Fruit fly (Drosophila melanogaster) whole organism, embryonic: ENCODE data around the gene CG4896.
A peak's percentile ranks its signal among the peaks of the same experiment; 100 is the strongest.

ENCODE experiments used
- Abd-B ChIP-seq: fragments of 200-800 bp; sonication (Bioruptor generic); optimal IDR thresholded peaks from 2 replicates; lab custom pipeline; 2018; ENCODE audit warnings: missing biosample characterization, mild to moderate bottlenecking, missing genetic modification characterization, moderate library complexity
- Atf-2 ChIP-seq: fragments of 200-800 bp; sonication (Bioruptor generic); optimal IDR thresholded peaks from 2 replicates; lab custom pipeline; 2016; ENCODE audit warnings: missing biosample characterization, missing genetic modification characterization
- Atf3 ChIP-seq: fragments of 200-800 bp; sonication (Bioruptor generic); optimal IDR thresholded peaks from 3 replicates; lab custom pipeline; 2016; ENCODE audit warnings: missing biosample characterization, missing genetic modification characterization
- Bgb ChIP-seq: fragments of 200-800 bp; sonication (Bioruptor generic); IDR thresholded peaks from 2 replicates; pipeline ENCODE4 v1.3.6; 2022; ENCODE audit warnings: missing biosample characterization, missing genetic modification characterization; ENCODE audit not compliant: partially characterized antibody
- CG12104 ChIP-seq: fragments of 200-800 bp; sonication (Bioruptor generic); optimal IDR thresholded peaks from 3 replicates; lab custom pipeline; 2016; ENCODE audit warnings: missing biosample characterization, missing genetic modification characterization
- CG18619 ChIP-seq: fragments of 200-800 bp; sonication (Bioruptor generic); optimal IDR thresholded peaks from 3 replicates; lab custom pipeline; 2017; ENCODE audit warnings: missing biosample characterization, mild to moderate bottlenecking, missing genetic modification characterization
- CG34224 ChIP-seq: fragments of 200-800 bp; sonication (Bioruptor generic); IDR thresholded peaks from 3 replicates; pipeline ENCODE4 v1.3.6; 2022; ENCODE audit warnings: missing biosample characterization, missing genetic modification characterization; ENCODE audit not compliant: partially characterized antibody
- CG3847 ChIP-seq: fragments of 200-800 bp; sonication (Bioruptor generic); IDR thresholded peaks from 2 replicates; pipeline ENCODE4 v1.3.6; 2022; ENCODE audit warnings: missing biosample characterization, missing genetic modification characterization
- CG4424 ChIP-seq: fragments of 200-800 bp; sonication (Bioruptor generic); optimal IDR thresholded peaks from 3 replicates; lab custom pipeline; 2016; ENCODE audit warnings: missing biosample characterization, missing genetic modification characterization
- CG6854 ChIP-seq: fragments of 200-800 bp; sonication (Bioruptor generic); optimal IDR thresholded peaks from 3 replicates; lab custom pipeline; 2017; ENCODE audit warnings: missing biosample characterization, mild to moderate bottlenecking, missing genetic modification characterization
- CG8388 ChIP-seq: fragments of 200-800 bp; sonication (Bioruptor generic); optimal IDR thresholded peaks from 2 replicates; lab custom pipeline; 2019; ENCODE audit warnings: missing biosample characterization, mild to moderate bottlenecking, missing genetic modification characterization, moderate library complexity
- CG9797 ChIP-seq: fragments of 200-800 bp; sonication (Bioruptor generic); optimal IDR thresholded peaks from 3 replicates; lab custom pipeline; 2018; ENCODE audit warnings: missing biosample characterization, mild to moderate bottlenecking, missing genetic modification characterization
- Dref ChIP-seq: fragments of 200-800 bp; sonication (Bioruptor generic); IDR thresholded peaks from 2 replicates; pipeline ENCODE4 v1.3.6; 2022; ENCODE audit warnings: missing biosample characterization, missing genetic modification characterization
- Gug ChIP-seq: fragments of 200-800 bp; sonication (Bioruptor generic); IDR thresholded peaks from 4 replicates; pipeline ENCODE4 v1.3.6; 2022; ENCODE audit warnings: missing biosample characterization, missing genetic modification characterization
- HLH4C ChIP-seq: fragments of 200-800 bp; sonication (Bioruptor generic); IDR thresholded peaks from 3 replicates; pipeline ENCODE4 v1.3.6; 2022; ENCODE audit warnings: missing biosample characterization, missing genetic modification characterization; ENCODE audit not compliant: partially characterized antibody
- HLHmδ ChIP-seq: fragments of 200-800 bp; sonication (Bioruptor generic); optimal IDR thresholded peaks from 2 replicates; lab custom pipeline; 2018; ENCODE audit warnings: missing biosample characterization, mild to moderate bottlenecking, missing genetic modification characterization, moderate library complexity
- Hr78 ChIP-seq, 2 experiments: fragments of 200-800 bp in 1 of 2; fragments of >200 bp in 1 of 2; sonication (Bioruptor generic) in 1 of 2; optimal IDR thresholded peaks; 2 replicates each; lab custom pipeline; 2017 to 2019; ENCODE audit warnings: missing biosample characterization in 2 of 2, missing genetic modification characterization in 2 of 2, mild to moderate bottlenecking in 1 of 2, moderate library complexity in 1 of 2
- Hsf ChIP-seq: fragments of 200-800 bp; sonication (Bioruptor generic); optimal IDR thresholded peaks from 3 replicates; lab custom pipeline; 2016; ENCODE audit warnings: missing biosample characterization, missing genetic modification characterization
- Lhr ChIP-seq: fragments of 200-800 bp; sonication (Bioruptor generic); optimal IDR thresholded peaks from 3 replicates; lab custom pipeline; 2017; ENCODE audit warnings: mild to moderate bottlenecking, missing biosample characterization, missing genetic modification reagents, missing genetic modification characterization
- MBD-R2 ChIP-seq: fragments of 200-800 bp; sonication (Bioruptor generic); IDR thresholded peaks from 2 replicates; pipeline ENCODE4 v1.3.6; 2022; ENCODE audit warnings: missing biosample characterization, missing genetic modification characterization
- MESR4 ChIP-seq: fragments of 200-800 bp; sonication (Bioruptor generic); optimal IDR thresholded peaks from 2 replicates; lab custom pipeline; 2018; ENCODE audit warnings: missing biosample characterization, mild to moderate bottlenecking, missing genetic modification characterization, moderate library complexity
- Med ChIP-seq: fragments of 200-800 bp; sonication (Bioruptor generic); peaks from one replicate; lab custom pipeline; 2016; ENCODE audit warnings: missing biosample characterization, missing genetic modification characterization, mild to moderate bottlenecking, inconsistent platforms, moderate library complexity
- Myb ChIP-seq: fragments of 200-800 bp; sonication (Bioruptor generic); optimal IDR thresholded peaks from 2 replicates; lab custom pipeline; 2016; ENCODE audit warnings: missing biosample characterization, missing genetic modification characterization
- NC2β ChIP-seq: fragments of 200-800 bp; sonication (Bioruptor generic); optimal IDR thresholded peaks from 2 replicates; lab custom pipeline; 2016; ENCODE audit warnings: missing biosample characterization, missing genetic modification characterization
- Nf-YC ChIP-seq: fragments of 200-800 bp; optimal IDR thresholded peaks from 3 replicates; lab custom pipeline; 2019; ENCODE audit warnings: missing biosample characterization, mild to moderate bottlenecking, missing genetic modification characterization, moderate library complexity
- Sox102F ChIP-seq: fragments of 200-800 bp; sonication (Bioruptor generic); optimal IDR thresholded peaks from 2 replicates; lab custom pipeline; 2018; ENCODE audit warnings: missing biosample characterization, mild to moderate bottlenecking, missing genetic modification characterization, moderate library complexity
- amos ChIP-seq: fragments of 200-800 bp; sonication (Bioruptor generic); IDR thresholded peaks from 2 replicates; pipeline ENCODE4 v1.3.6; 2022; ENCODE audit warnings: missing biosample characterization, missing genetic modification characterization; ENCODE audit not compliant: partially characterized antibody
- bbx ChIP-seq: fragments of 200-800 bp; sonication (Bioruptor generic); IDR thresholded peaks from 2 replicates; pipeline ENCODE4 v1.3.6; 2022; ENCODE audit warnings: missing biosample characterization, missing genetic modification characterization; ENCODE audit not compliant: partially characterized antibody
- bsh ChIP-seq, 2 experiments: fragments of 200-800 bp; sonication (Bioruptor generic); optimal IDR thresholded peaks; 2 replicates each; lab custom pipeline; 2017 to 2018; ENCODE audit warnings: mild to moderate bottlenecking in 2 of 2, missing biosample characterization in 2 of 2, missing genetic modification characterization in 2 of 2, moderate library complexity in 1 of 2
- chn ChIP-seq: fragments of 200-800 bp; sonication (Bioruptor generic); optimal IDR thresholded peaks from 2 replicates; lab custom pipeline; 2016; ENCODE audit warnings: missing biosample characterization, missing genetic modification characterization
- en ChIP-seq: fragments of 200-800 bp; sonication (Bioruptor generic); optimal IDR thresholded peaks from 2 replicates; lab custom pipeline; 2016; ENCODE audit warnings: missing biosample characterization, missing genetic modification characterization
- ewg ChIP-seq: fragments of 200-800 bp; sonication (Bioruptor generic); optimal IDR thresholded peaks from 3 replicates; lab custom pipeline; 2017; ENCODE audit warnings: mild to moderate bottlenecking, missing biosample characterization, missing genetic modification reagents, missing genetic modification characterization
- fd3F ChIP-seq: fragments of 200-800 bp; sonication (Bioruptor generic); optimal IDR thresholded peaks from 2 replicates; lab custom pipeline; 2018; ENCODE audit warnings: missing biosample characterization, mild to moderate bottlenecking, missing genetic modification characterization, moderate library complexity
- fu2 ChIP-seq: fragments of 200-800 bp; sonication (Bioruptor generic); optimal IDR thresholded peaks from 2 replicates; lab custom pipeline; 2016; ENCODE audit warnings: missing biosample characterization, missing genetic modification characterization
- gfzf ChIP-seq: fragments of 200-800 bp; sonication (Bioruptor generic); optimal IDR thresholded peaks from 2 replicates; lab custom pipeline; 2016; ENCODE audit warnings: missing biosample characterization, mild to moderate bottlenecking, missing genetic modification characterization, moderate library complexity
- hb ChIP-seq: fragments of 200-800 bp; sonication (Bioruptor generic); IDR thresholded peaks from 3 replicates; pipeline ENCODE4 v1.3.6; 2022; ENCODE audit warnings: missing biosample characterization, missing genetic modification characterization; ENCODE audit not compliant: partially characterized antibody
- ind ChIP-seq: fragments of 200-800 bp; sonication (Bioruptor generic); optimal IDR thresholded peaks from 3 replicates; lab custom pipeline; 2016; ENCODE audit warnings: missing biosample characterization, missing genetic modification characterization
- knrl ChIP-seq: fragments of 200-800 bp; sonication (Bioruptor generic); IDR thresholded peaks from 3 replicates; pipeline ENCODE4 v1.3.6; 2022; ENCODE audit warnings: missing biosample characterization, missing genetic modification characterization; ENCODE audit not compliant: partially characterized antibody
- mam ChIP-seq: fragments of 200-800 bp; sonication (Bioruptor generic); optimal IDR thresholded peaks from 3 replicates; lab custom pipeline; 2016; ENCODE audit warnings: missing biosample characterization, missing genetic modification characterization
- onecut ChIP-seq: fragments of 200-800 bp; sonication (Bioruptor generic); IDR thresholded peaks from 2 replicates; pipeline ENCODE4 v1.3.6; 2022; ENCODE audit warnings: missing biosample characterization, missing genetic modification characterization
- pho ChIP-seq: fragments of 200-800 bp; sonication (Bioruptor generic); optimal IDR thresholded peaks from 2 replicates; lab custom pipeline; 2016; ENCODE audit warnings: missing biosample characterization, missing genetic modification characterization
- phol ChIP-seq: fragments of 200-800 bp; sonication (Bioruptor generic); optimal IDR thresholded peaks from 3 replicates; lab custom pipeline; 2018; ENCODE audit warnings: missing biosample characterization, mild to moderate bottlenecking, missing genetic modification characterization, moderate library complexity
- pum ChIP-seq: fragments of 200-800 bp; sonication (Bioruptor generic); optimal IDR thresholded peaks from 2 replicates; lab custom pipeline; 2016; ENCODE audit warnings: missing biosample characterization, missing genetic modification characterization
- sens ChIP-seq: fragments of 200-800 bp; sonication (Bioruptor generic); peaks from one replicate; lab custom pipeline; 2016; ENCODE audit warnings: missing biosample characterization, missing genetic modification characterization
- sim ChIP-seq: fragments of 200-800 bp; sonication (Bioruptor generic); IDR thresholded peaks from 2 replicates; pipeline ENCODE4 v1.3.6; 2022; ENCODE audit warnings: missing biosample characterization, missing genetic modification characterization
- unc-4 ChIP-seq: fragments of 200-800 bp; sonication (Bioruptor generic); IDR thresholded peaks from 2 replicates; pipeline ENCODE4 v1.3.6; 2022; ENCODE audit warnings: missing biosample characterization, missing genetic modification characterization; ENCODE audit not compliant: partially characterized antibody
- zen ChIP-seq: fragments of 200-800 bp; sonication (Bioruptor generic); optimal IDR thresholded peaks from 3 replicates; lab custom pipeline; 2018; ENCODE audit warnings: missing biosample characterization, mild to moderate bottlenecking, missing genetic modification characterization, moderate library complexity

CG4896 gene

DNA sequence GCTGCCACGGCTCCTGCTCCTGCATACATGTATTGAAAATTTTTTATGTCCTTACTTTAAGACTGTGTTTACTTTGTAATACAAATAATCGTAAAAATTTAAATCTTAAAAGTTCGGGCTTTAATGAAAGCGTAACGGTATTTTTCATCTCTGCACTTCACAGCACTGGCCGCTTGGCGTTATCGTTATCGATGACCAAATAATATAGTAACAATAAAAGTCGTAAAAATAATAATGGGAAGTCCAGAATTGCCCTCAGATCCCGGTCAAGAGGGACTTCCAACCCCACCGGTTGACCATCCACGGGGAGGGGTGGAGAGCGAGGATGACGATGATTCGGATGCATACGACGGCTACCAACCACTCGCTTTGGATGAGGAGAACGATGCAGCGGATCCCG lies 11.2 kb upstream of the CG4896 start, which contains the start of gene CG14341 (continued):
- TF ChIP-seq Med (GFP tag; lab: Kevin White, UChicago) = peak; percentile 21
- TF ChIP-seq Atf3 (GFP tag; lab: Kevin White, UChicago) = no peak
- peak; percentile 31 for TF ChIP-seq MESR4 (GFP tag; lab: Kevin White, UChicago)
- TF ChIP-seq en (GFP tag; lab: Kevin White, UChicago) = no peak
- peak; percentile 29 for TF ChIP-seq gfzf (GFP tag; lab: Kevin White, UChicago)
- 0 out of 2 replicates have a peak, but pooled peaks have one; percentile 17 for TF ChIP-seq unc-4 (GFP tag; lab: Robert Waterston, UW)
- TF ChIP-seq Myb (GFP tag; lab: Kevin White, UChicago) = peak; percentile 91
- TF ChIP-seq ewg = no peak
- TF ChIP-seq Bgb (GFP tag; lab: Robert Waterston, UW) = peak; percentile 27; the same call in 1 of the 2 replicates
- peak; percentile 59; the same call in 2 of the 3 replicates for TF ChIP-seq HLH4C (GFP tag; lab: Robert Waterston, UW)
- peak; percentile 69 for TF ChIP-seq sens (GFP tag; lab: Kevin White, UChicago)
- peak; percentile 74 for TF ChIP-seq MBD-R2 (GFP tag; lab: Robert Waterston, UW)
- peak; percentile 33; the same call in 2 of the 3 replicates for TF ChIP-seq CG34224 (GFP tag; lab: Robert Waterston, UW)
- peak; percentile 64 for TF ChIP-seq Dref (GFP tag; lab: Robert Waterston, UW)
- no peak for TF ChIP-seq NC2β
- no peak for TF ChIP-seq CG12104 (GFP tag; lab: Kevin White, UChicago)
- TF ChIP-seq Abd-B (GFP tag; lab: Kevin White, UChicago) = peak; percentile 27

- peak; percentile 83 for TF ChIP-seq bbx
- TF ChIP-seq fu2 (GFP tag; lab: Kevin White, UChicago) = peak; percentile 27
- peak; percentile 58 for TF ChIP-seq CG8388
- TF ChIP-seq knrl (GFP tag; lab: Robert Waterston, UW) = peak; percentile 95
- TF ChIP-seq fd3F = peak; percentile 57
- TF ChIP-seq hb (GFP tag; lab: Robert Waterston, UW) = peak; percentile 88
- no peak for TF ChIP-seq CG6854 (GFP tag; lab: Kevin White, UChicago)
- peak; percentile 75 for TF ChIP-seq ind (GFP tag; lab: Kevin White, UChicago)
- peak; percentile 66 for TF ChIP-seq CG18619 (GFP tag; lab: Kevin White, UChicago)
- TF ChIP-seq CG4424 = peak; percentile 77
- peak; percentile 37 for TF ChIP-seq zen
- TF ChIP-seq pum (GFP tag; lab: Kevin White, UChicago) = peak; percentile 74
- TF ChIP-seq onecut = no peak; the same call in 1 of the 2 replicates
- peak in 1 of 2 experiments; percentile 75 for TF ChIP-seq Hr78 (GFP tag; optimal IDR thresholded peaks at IDR 0.05; lab: Kevin White, UChicago)
- TF ChIP-seq mam = peak; percentile 76
- no peak for TF ChIP-seq HLHmδ (GFP tag; lab: Kevin White, UChicago)
- peak; percentile 74 for TF ChIP-seq Hsf (GFP tag; lab: Kevin White, UChicago)
- peak; percentile 81 for TF ChIP-seq pho (GFP tag; lab: Kevin White, UChicago)
- TF ChIP-seq Atf-2 (GFP tag; lab: Kevin White, UChicago) = peak; percentile 32
- TF ChIP-seq CG9797 = peak; percentile 14
- peak; percentile 79 for TF ChIP-seq phol (tag; lab: Kevin White, UChicago)
- peak; percentile 64; the same call in 2 of the 4 replicates for TF ChIP-seq Gug
- peak; percentile 82; the same call in 1 of the 2 replicates for TF ChIP-seq amos (GFP tag; lab: Robert Waterston, UW)
- TF ChIP-seq sim (GFP tag; lab: Robert Waterston, UW) = no peak
- TF ChIP-seq Nf-YC (tag; lab: Kevin White, UChicago) = peak; percentile 72
- TF ChIP-seq gfzf (GFP tag; lab: Kevin White, UChicago) = peak; percentile 21
- TF ChIP-seq Sox102F (GFP tag; lab: Kevin White, UChicago) = no peak
- peak; percentile 78 for TF ChIP-seq CG3847 (GFP tag; lab: Robert Waterston, UW)
- TF ChIP-seq Lhr (GFP tag; lab: Kevin White, UChicago) = peak; percentile 59
- peak in 1 of 2 experiments; percentile 48 for TF ChIP-seq bsh (GFP tag; optimal IDR thresholded peaks at IDR 0.05; lab: Kevin White, UChicago)
- peak; percentile 72 for TF ChIP-seq chn
These were observed 7.5 kb upstream of the CG4896 start, which contains the start of the genes CG31922 and Plap for dm6 chr2L:1169867-1170415. TSS of gene CG31922 (plus strand) at chr2L:1170181. TSS of gene Plap (minus strand) at chr2L:1170365.
